Fruit fly (Drosophila melanogaster): ENCODE results near the gene CG46306.
A peak's percentile ranks its signal among the peaks of the same experiment; 100 is the strongest.

The CG46306 gene

DNA sequence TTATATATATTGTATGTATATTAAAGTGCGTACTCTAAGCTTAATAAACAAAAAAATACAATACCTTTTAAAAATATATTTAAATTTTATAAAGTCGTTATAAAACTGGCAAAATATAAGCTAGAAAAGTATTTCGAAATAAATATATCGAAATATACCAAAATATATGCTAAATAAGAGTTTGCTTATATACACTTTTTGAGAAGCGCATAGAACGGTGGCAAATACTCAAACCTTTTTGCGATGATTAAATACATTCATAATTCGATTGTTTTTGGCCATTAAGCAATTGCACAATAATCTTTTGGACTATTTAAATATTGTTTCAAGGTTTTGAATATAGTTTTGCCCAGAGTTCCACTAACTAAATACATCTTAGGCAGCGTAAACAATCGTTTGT lies 26.2 kb downstream of the CG46306 start:
- peak; percentile 47 for TF ChIP-seq stwl (tag; optimal IDR thresholded peaks at IDR 0.05)
- TF ChIP-seq NFAT (GFP tag; IDR thresholded peaks at IDR 0.05), result no peak
- no peak for TF ChIP-seq psq (GFP tag; optimal IDR thresholded peaks at IDR 0.05)
- TF ChIP-seq Fer3 (tag; optimal IDR thresholded peaks at IDR 0.05), result no peak
- TF ChIP-seq CG17829 (tag; optimal IDR thresholded peaks at IDR 0.05), result peak; percentile 99
- peak; percentile 15 for TF ChIP-seq gfzf (GFP tag; optimal IDR thresholded peaks at IDR 0.05)
- TF ChIP-seq BEAF-32 (GFP tag; optimal IDR thresholded peaks at IDR 0.05), result peak; percentile 5

DNA sequence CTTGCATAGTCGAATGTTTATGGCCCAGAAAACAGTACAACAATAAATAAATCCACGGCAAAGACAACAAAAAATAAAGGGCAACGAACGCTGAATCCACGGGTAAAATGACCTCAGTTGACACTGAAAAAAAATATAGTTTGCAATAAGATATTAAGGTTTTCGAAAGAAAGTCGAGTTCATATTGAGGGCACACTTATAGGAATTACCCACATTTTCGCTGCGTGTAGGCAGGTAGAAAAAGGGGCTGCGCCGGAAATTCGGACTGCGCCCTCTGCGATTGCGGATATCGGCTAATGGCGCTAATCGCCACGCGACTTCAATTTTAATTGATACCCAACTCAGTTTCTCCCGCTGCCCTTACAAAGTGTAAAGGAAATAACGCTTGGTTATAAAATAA lies 26.7 kb downstream of the CG46306 start:
- TF ChIP-seq Drgx (GFP tag; IDR thresholded peaks at IDR 0.05), result no peak
- no peak for TF ChIP-seq CG1024 (GFP tag; IDR thresholded peaks at IDR 0.05)
- no peak for TF ChIP-seq CG3281 (GFP tag; optimal IDR thresholded peaks at IDR 0.05)
- 0 out of 3 replicates have a peak, but pooled peaks have one; percentile 13 for TF ChIP-seq H15 (GFP tag; IDR thresholded peaks at IDR 0.05)
- peak; percentile 11 for TF ChIP-seq bab2 (GFP tag; optimal IDR thresholded peaks at IDR 0.05)
- peak; percentile 8 for TF ChIP-seq CG7556 (GFP tag; optimal IDR thresholded peaks at IDR 0.05)
- peak; percentile 5 for TF ChIP-seq Oli (tag; optimal IDR thresholded peaks at IDR 0.05)
- TF ChIP-seq Xbp1 (GFP tag; optimal IDR thresholded peaks at IDR 0.05), result no peak
- peak; percentile 35 for TF ChIP-seq CG7839 (tag; optimal IDR thresholded peaks at IDR 0.05)
- peak; percentile 27; the same call in 1 of the 3 replicates for TF ChIP-seq row (GFP tag; IDR thresholded peaks at IDR 0.05)
- no peak for TF ChIP-seq Bteb2 (GFP tag; optimal IDR thresholded peaks at IDR 0.05)
- no peak for TF ChIP-seq ab (GFP tag; optimal IDR thresholded peaks at IDR 0.05)
- TF ChIP-seq CG15479 (GFP tag; optimal IDR thresholded peaks at IDR 0.05), result no peak
- peak; percentile 14; the same call in 1 of the 2 replicates for TF ChIP-seq CG32532 (GFP tag; IDR thresholded peaks at IDR 0.05)
- 0 out of 2 replicates have a peak, but pooled peaks have one; percentile 12 for TF ChIP-seq Rfx (GFP tag; IDR thresholded peaks at IDR 0.05)
- peak; percentile 4 for TF ChIP-seq lilli (GFP tag; optimal IDR thresholded peaks at IDR 0.05)
- TF ChIP-seq CG11504 (tag; optimal IDR thresholded peaks at IDR 0.05), result peak; percentile 1
- TF ChIP-seq CG11247 (GFP tag; IDR thresholded peaks at IDR 0.05), result no peak
- TF ChIP-seq Atf6 (GFP tag; IDR thresholded peaks at IDR 0.05), result peak; percentile 14; the same call in 1 of the 2 replicates
- peak; percentile 42 for TF ChIP-seq cad (GFP tag; optimal IDR thresholded peaks at IDR 0.05)
- no peak for TF ChIP-seq CG1602 (GFP tag; optimal IDR thresholded peaks at IDR 0.05)
- peak; percentile 23; the same call in 1 of the 2 replicates for TF ChIP-seq Rx (GFP tag; IDR thresholded peaks at IDR 0.05)
- TF ChIP-seq Ets65A (GFP tag), result peak; percentile 70
- TF ChIP-seq CG14441 (GFP tag; IDR thresholded peaks at IDR 0.05), result peak; percentile 20; the same call in 1 of the 2 replicates
- no peak for TF ChIP-seq CG16815 (GFP tag; optimal IDR thresholded peaks at IDR 0.05)
- TF ChIP-seq CG12391 (tag; optimal IDR thresholded peaks at IDR 0.05), result no peak
- TF ChIP-seq emc (GFP tag; optimal IDR thresholded peaks at IDR 0.05), result no peak
- 0 out of 3 replicates have a peak, but pooled peaks have one; percentile 19 for TF ChIP-seq dysf (GFP tag; IDR thresholded peaks at IDR 0.05)
- TF ChIP-seq Hr78 (GFP tag; optimal IDR thresholded peaks at IDR 0.05), result no peak
- TF ChIP-seq Side (GFP tag; optimal IDR thresholded peaks at IDR 0.05), result no peak
- TF ChIP-seq esg (GFP tag; conservative IDR thresholded peaks at IDR 0.05), result 0 out of 2 replicates have a peak, but pooled peaks have one; percentile 13
- TF ChIP-seq zf30C (GFP tag; optimal IDR thresholded peaks at IDR 0.05), result peak; percentile 54
- TF ChIP-seq ATbp (GFP tag; optimal IDR thresholded peaks at IDR 0.05), result peak; percentile 2
- TF ChIP-seq Max (GFP tag; optimal IDR thresholded peaks at IDR 0.05), result no peak
- TF ChIP-seq CG13624 (GFP tag; optimal IDR thresholded peaks at IDR 0.05), result no peak
- no peak for TF ChIP-seq CG18619 (GFP tag; optimal IDR thresholded peaks at IDR 0.05)
- TF ChIP-seq ham (GFP tag; IDR thresholded peaks at IDR 0.05), result no peak
- no peak for TF ChIP-seq CoRest (tag; optimal IDR thresholded peaks at IDR 0.05)
- TF ChIP-seq CG6689 (GFP tag; IDR thresholded peaks at IDR 0.05), result 0 out of 2 replicates have a peak, but pooled peaks have one; percentile 10
- TF ChIP-seq CG4820 (GFP tag; optimal IDR thresholded peaks at IDR 0.05), result no peak
- no peak for TF ChIP-seq Dp (GFP tag; optimal IDR thresholded peaks at IDR 0.05)
- TF ChIP-seq Camta (GFP tag; optimal IDR thresholded peaks at IDR 0.05), result no peak
- TF ChIP-seq Optix (GFP tag; IDR thresholded peaks at IDR 0.05), result 0 out of 3 replicates have a peak, but pooled peaks have one; percentile 40

Measured in whole organism, embryonic.